Worm (Caenorhabditis elegans) whole organism, L3 larva: Measurements from ENCODE around the gene sup-37.

ENCODE experiments used
- aly-2 ChIP-seq: fragments of 150-350 bp; optimal IDR thresholded peaks from 2 replicates; lab custom pipeline; 2014; ENCODE audit warnings: missing biosample characterization, missing genetic modification characterization
- ama-1 ChIP-seq: fragments of 150-350 bp; optimal IDR thresholded peaks from 2 replicates; lab custom pipeline; 2018
- ceh-28 ChIP-seq: fragments of 150-350 bp; optimal IDR thresholded peaks from 2 replicates; lab custom pipeline; 2014; ENCODE audit warnings: missing biosample characterization, missing genetic modification reagents, missing genetic modification characterization
- ceh-82 ChIP-seq: fragments of 150-350 bp; optimal IDR thresholded peaks from 2 replicates; lab custom pipeline; 2014; ENCODE audit warnings: missing biosample characterization, missing genetic modification characterization
- ceh-9 ChIP-seq: sonication (generic microtip); optimal IDR thresholded peaks from 2 replicates; lab custom pipeline; 2018; ENCODE audit warnings: missing biosample characterization, missing genetic modification characterization
- daf-12 ChIP-seq: fragments of 150-350 bp; optimal IDR thresholded peaks from 2 replicates; lab custom pipeline; 2014; ENCODE audit warnings: missing biosample characterization, missing genetic modification reagents, missing genetic modification characterization
- egl-27 ChIP-seq: sonication (generic microtip); optimal IDR thresholded peaks from 4 replicates; lab custom pipeline; 2017; ENCODE audit warnings: missing biosample characterization, missing genetic modification reagents, missing genetic modification characterization
- egl-5 ChIP-seq: fragments of 150-350 bp; optimal IDR thresholded peaks from 2 replicates; lab custom pipeline; 2017; ENCODE audit warnings: missing biosample characterization, missing genetic modification reagents, missing genetic modification characterization, inconsistent platforms
- elt-1 ChIP-seq: fragments of 150-350 bp; optimal IDR thresholded peaks from 2 replicates; lab custom pipeline; 2014; ENCODE audit warnings: missing biosample characterization, missing genetic modification characterization
- elt-2 ChIP-seq: sonication (generic microtip); optimal IDR thresholded peaks from 2 replicates; lab custom pipeline; 2016; ENCODE audit warnings: missing genetic modification reagents, mild to moderate bottlenecking, missing genetic modification characterization, missing compliant biosample characterization
- elt-3 ChIP-seq, 3 experiments: fragments of 150-350 bp in 1 of 3; sonication (generic microtip) in 2 of 3; optimal IDR thresholded peaks; 2 replicates in 2 of 3; 4 replicates in 1 of 3; lab custom pipeline; 2014 to 2017; ENCODE audit warnings: missing biosample characterization in 3 of 3, missing genetic modification characterization in 3 of 3
- eor-1 ChIP-seq, 2 experiments: fragments of 150-350 bp; optimal IDR thresholded peaks; 2 replicates each; lab custom pipeline; 2014 to 2018; ENCODE audit warnings: missing biosample characterization in 2 of 2, missing genetic modification characterization in 2 of 2
- fkh-10 ChIP-seq: sonication (generic microtip); optimal IDR thresholded peaks from 2 replicates; lab custom pipeline; 2017; ENCODE audit warnings: missing biosample characterization, missing genetic modification reagents, missing genetic modification characterization
- fos-1 ChIP-seq: fragments of 150-350 bp; optimal IDR thresholded peaks from 2 replicates; lab custom pipeline; 2014; ENCODE audit warnings: missing biosample characterization, missing genetic modification characterization
- hmg-11 ChIP-seq: sonication (generic microtip); optimal IDR thresholded peaks from 2 replicates; lab custom pipeline; 2016; ENCODE audit warnings: missing genetic modification characterization, missing compliant biosample characterization
- lin-15B ChIP-seq: fragments of 150-350 bp; optimal IDR thresholded peaks from 2 replicates; lab custom pipeline; 2014; ENCODE audit warnings: missing biosample characterization, missing genetic modification characterization
- lsy-12 ChIP-seq: sonication (generic microtip); optimal IDR thresholded peaks from 2 replicates; lab custom pipeline; 2016; ENCODE audit warnings: mild to moderate bottlenecking, missing genetic modification characterization, missing compliant biosample characterization
- mml-1 ChIP-seq: fragments of 150-350 bp; sonication (generic microtip); optimal IDR thresholded peaks from 3 replicates; lab custom pipeline; 2014; ENCODE audit warnings: missing biosample characterization, missing genetic modification characterization
- nfya-1 ChIP-seq: sonication (generic microtip); optimal IDR thresholded peaks from 2 replicates; lab custom pipeline; 2017; ENCODE audit warnings: missing genetic modification characterization, mild to moderate bottlenecking, missing compliant biosample characterization, antibody characterized with exemption, moderate library complexity; ENCODE audit not compliant: insufficient read depth
- nhr-11 ChIP-seq: fragments of 150-350 bp; optimal IDR thresholded peaks from 2 replicates; lab custom pipeline; 2014; ENCODE audit warnings: missing biosample characterization, missing genetic modification characterization
- nhr-237 ChIP-seq: fragments of 150-350 bp; optimal IDR thresholded peaks from 2 replicates; lab custom pipeline; 2014; ENCODE audit warnings: missing biosample characterization, missing genetic modification characterization
- nhr-28 ChIP-seq: fragments of 150-350 bp; optimal IDR thresholded peaks from 2 replicates; lab custom pipeline; 2014; ENCODE audit warnings: missing biosample characterization, missing genetic modification characterization
- nhr-43 ChIP-seq: sonication (generic microtip); optimal IDR thresholded peaks from 2 replicates; lab custom pipeline; 2016; ENCODE audit warnings: mild to moderate bottlenecking, missing genetic modification characterization, missing compliant biosample characterization; ENCODE audit not compliant: poor library complexity, severe bottlenecking
- nhr-67 ChIP-seq: fragments of 150-350 bp; optimal IDR thresholded peaks from 2 replicates; lab custom pipeline; 2014; ENCODE audit warnings: missing biosample characterization, missing genetic modification characterization
- nhr-77 ChIP-seq: fragments of 150-350 bp; optimal IDR thresholded peaks from 2 replicates; lab custom pipeline; 2014; ENCODE audit warnings: missing biosample characterization, missing genetic modification characterization
- pha-4 ChIP-seq: fragments of 150-350 bp; optimal IDR thresholded peaks from 2 replicates; lab custom pipeline; 2014; ENCODE audit warnings: missing biosample characterization, missing genetic modification reagents, missing genetic modification characterization
- pqm-1 ChIP-seq: fragments of 150-350 bp; optimal IDR thresholded peaks from 2 replicates; lab custom pipeline; 2017; ENCODE audit warnings: missing biosample characterization, missing genetic modification characterization, inconsistent platforms
- sea-2 ChIP-seq: fragments of 150-350 bp; sonication (generic microtip); optimal IDR thresholded peaks from 4 replicates; lab custom pipeline; 2014; ENCODE audit warnings: missing biosample characterization, missing genetic modification reagents, missing genetic modification characterization
- skn-1 ChIP-seq: fragments of 150-350 bp; optimal IDR thresholded peaks from 2 replicates; lab custom pipeline; 2014; ENCODE audit warnings: missing biosample characterization, missing genetic modification characterization
- snpc-4 ChIP-seq: fragments of 150-350 bp; optimal IDR thresholded peaks from 2 replicates; lab custom pipeline; 2014; ENCODE audit warnings: missing biosample characterization, missing genetic modification characterization
- tbx-2 ChIP-seq: sonication (generic microtip); optimal IDR thresholded peaks from 2 replicates; lab custom pipeline; 2016; ENCODE audit warnings: mild to moderate bottlenecking, missing genetic modification characterization, missing compliant biosample characterization
- unc-39 ChIP-seq: sonication (generic microtip); optimal IDR thresholded peaks from 4 replicates; lab custom pipeline; 2017; ENCODE audit warnings: missing biosample characterization, missing genetic modification characterization
- unc-62 ChIP-seq: fragments of 150-350 bp; sonication (generic microtip); optimal IDR thresholded peaks from 4 replicates; lab custom pipeline; 2014; ENCODE audit warnings: missing biosample characterization, missing genetic modification reagents, missing genetic modification characterization
- zag-1 ChIP-seq: fragments of 150-350 bp; optimal IDR thresholded peaks from 2 replicates; lab custom pipeline; 2014; ENCODE audit warnings: missing biosample characterization, missing genetic modification characterization
- ztf-4 ChIP-seq: fragments of 150-350 bp; optimal IDR thresholded peaks from 2 replicates; lab custom pipeline; 2014; ENCODE audit warnings: missing biosample characterization, missing genetic modification characterization

Gene sup-37

DNA sequence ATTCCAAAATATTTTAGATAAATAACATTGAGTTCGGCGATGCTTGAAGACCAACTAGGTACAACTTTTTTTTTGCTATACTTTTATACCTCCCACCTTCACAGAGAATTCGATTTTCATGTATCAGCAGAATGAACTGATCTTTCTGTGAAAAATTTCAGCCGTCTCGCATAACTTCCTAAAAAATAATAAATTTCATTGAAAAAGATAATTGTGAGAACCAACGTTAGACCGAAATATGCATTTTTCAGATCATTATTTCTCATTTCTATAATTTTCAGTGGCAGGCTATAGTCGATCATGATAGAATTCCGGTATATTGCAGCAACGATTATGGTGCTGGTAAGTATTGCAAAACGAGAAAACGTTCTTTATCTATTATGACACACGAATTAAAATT is 14.7 kb upstream of the sup-37 start, which contains the start of gene srx-115:
srx-115 (plus strand) TSS at position 301 of the 400 bp plus-strand sequence.
- TF ChIP-seq pqm-1 (tag; lab: Kevin White, UChicago), result no peak
- TF ChIP-seq ceh-82 (tag; lab: Kevin White, UChicago), result no peak
- TF ChIP-seq egl-5 (tag; lab: Kevin White, UChicago), result no peak
- TF ChIP-seq elt-1 (tag; lab: Kevin White, UChicago), result no peak
- TF ChIP-seq elt-2 (tag; lab: Kevin White, UChicago), result no peak
- TF ChIP-seq eor-1 (tag; optimal IDR thresholded peaks at IDR 0.05; lab: Kevin White, UChicago), result no peak
- TF ChIP-seq egl-27 (tag; lab: Kevin White, UChicago), result no peak
- no peak for TF ChIP-seq nfya-1
- TF ChIP-seq elt-3 (tag; optimal IDR thresholded peaks at IDR 0.05; lab: Kevin White, UChicago), result no peak
- no peak for TF ChIP-seq unc-62 (GFP tag; lab: Kevin White, UChicago)
- no peak for TF ChIP-seq unc-39 (tag; lab: Kevin White, UChicago)
- TF ChIP-seq nhr-11 (tag; lab: Kevin White, UChicago), result no peak
- TF ChIP-seq nhr-28 (tag; lab: Kevin White, UChicago), result no peak
- TF ChIP-seq fos-1 (tag; lab: Kevin White, UChicago), result no peak
- TF ChIP-seq sea-2 (GFP tag; lab: Kevin White, UChicago), result no peak

DNA sequence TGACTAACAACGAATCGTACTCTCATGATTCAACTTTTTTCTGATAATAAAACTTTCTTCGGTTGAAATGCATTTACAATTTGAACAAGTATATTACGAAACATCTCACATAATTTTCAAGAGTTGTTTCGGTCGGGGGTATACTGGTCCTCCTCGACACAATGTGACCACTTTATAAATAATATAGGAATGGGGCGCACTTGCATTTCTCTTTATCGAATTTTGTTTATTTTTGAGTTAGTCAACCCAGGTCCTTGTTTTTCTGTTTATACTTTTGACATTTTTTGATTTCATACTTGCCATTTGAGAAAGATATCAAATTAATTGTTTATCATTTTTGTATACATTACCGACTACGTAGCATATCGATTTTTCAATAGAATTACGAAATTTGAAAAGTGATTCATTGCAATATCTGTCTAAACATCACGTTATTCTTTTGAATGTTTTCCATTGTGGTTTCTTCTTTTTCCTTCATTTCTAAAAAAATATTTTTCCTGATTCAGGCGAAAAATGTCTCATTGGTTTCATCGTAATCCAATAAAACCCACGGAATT is 12.4 kb upstream of the sup-37 start, which contains the start of gene B0507.2:
B0507.2 (plus strand) TSS at position 507 of the 557 bp plus-strand sequence.
- TF ChIP-seq aly-2 (tag; lab: Kevin White, UChicago) (no peak), ceh-28 (tag; lab: Kevin White, UChicago) (peak; percentile 29), elt-2 (tag; lab: Kevin White, UChicago) (peak; percentile 37), pqm-1 (tag; lab: Kevin White, UChicago) (peak; percentile 28), lin-15B (tag; lab: Kevin White, UChicago) (peak; percentile 40), pha-4 (tag; lab: Kevin White, UChicago) (peak; percentile 74), nhr-43 (tag; lab: Kevin White, UChicago) (no peak), fos-1 (tag; lab: Kevin White, UChicago) (no peak), egl-5 (tag; lab: Kevin White, UChicago) (no peak), snpc-4 (tag; lab: Kevin White, UChicago) (peak; percentile 41)

DNA sequence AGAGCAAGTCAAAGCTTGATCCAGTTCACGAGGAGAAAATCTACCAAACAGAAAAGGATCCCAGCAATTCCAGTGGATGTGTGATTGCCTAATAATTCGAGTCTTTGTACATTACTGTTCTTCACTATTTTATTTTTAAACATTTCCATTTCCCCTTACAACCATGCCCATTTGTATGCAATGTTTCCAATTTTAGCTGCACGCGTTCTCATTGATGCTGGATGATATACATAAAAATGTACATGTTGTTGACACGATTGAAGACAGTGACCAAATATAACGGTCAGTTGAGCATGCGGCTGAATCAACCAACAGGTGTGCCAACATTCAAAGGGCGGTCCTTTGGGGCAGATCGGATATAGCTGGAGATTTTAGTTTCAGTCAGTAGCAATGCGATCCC is 10.1 kb upstream of the sup-37 start, which contains the start of gene B0507.1:
B0507.1 (plus strand) TSS at position 301 of the 400 bp plus-strand sequence.
- TF ChIP-seq egl-5 (tag; lab: Kevin White, UChicago) (no peak), daf-12 (tag; lab: Kevin White, UChicago) (no peak), sea-2 (GFP tag; lab: Kevin White, UChicago) (no peak), ceh-9 (no peak), hmg-11 (tag; lab: Kevin White, UChicago) (no peak), snpc-4 (tag; lab: Kevin White, UChicago) (no peak), nhr-77 (tag; lab: Kevin White, UChicago) (no peak), nhr-28 (tag; lab: Kevin White, UChicago) (no peak), lin-15B (tag; lab: Kevin White, UChicago) (no peak), nfya-1 (no peak), mml-1 (tag; lab: Kevin White, UChicago) (no peak), unc-62 (GFP tag; lab: Kevin White, UChicago) (no peak), aly-2 (tag; lab: Kevin White, UChicago) (no peak), lsy-12 (tag; lab: Kevin White, UChicago) (no peak), nhr-237 (tag; lab: Kevin White, UChicago) (no peak), nhr-43 (tag; lab: Kevin White, UChicago) (no peak), ama-1 (lab: Kevin White, UChicago) (no peak)

DNA sequence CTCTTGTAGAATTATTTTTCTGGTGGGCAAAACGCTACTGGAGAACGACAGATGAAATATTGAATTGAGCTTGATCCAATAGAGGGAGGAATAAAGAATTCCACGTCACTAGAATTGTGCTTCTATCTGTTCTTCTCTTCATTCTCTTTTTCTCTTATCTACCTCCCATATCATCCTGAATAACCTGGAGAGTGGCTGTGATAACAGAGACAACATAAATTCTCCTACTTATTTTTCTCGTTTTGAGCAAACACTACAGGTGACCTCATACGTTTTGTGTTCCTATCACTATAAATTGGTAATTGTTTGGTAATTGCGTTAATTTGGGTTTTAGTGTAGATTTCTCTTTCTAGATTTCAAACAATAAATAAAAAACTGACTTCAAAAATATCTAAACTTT is 5.2 kb upstream of the sup-37 start:
- TF ChIP-seq nhr-67 (tag; lab: Kevin White, UChicago) (no peak), ceh-28 (tag; lab: Kevin White, UChicago) (no peak), ztf-4 (tag; lab: Kevin White, UChicago) (no peak), nfya-1 (no peak), unc-62 (GFP tag; lab: Kevin White, UChicago) (no peak), pqm-1 (tag; lab: Kevin White, UChicago) (peak; percentile 8), fkh-10 (GFP tag; lab: Kevin White, UChicago) (no peak), egl-27 (tag; lab: Kevin White, UChicago) (no peak), elt-2 (tag; lab: Kevin White, UChicago) (peak; percentile 70), pha-4 (tag; lab: Kevin White, UChicago) (peak; percentile 4), mml-1 (tag; lab: Kevin White, UChicago) (no peak), skn-1 (tag; lab: Kevin White, UChicago) (no peak), tbx-2 (no peak), zag-1 (tag; lab: Kevin White, UChicago) (no peak), unc-39 (tag; lab: Kevin White, UChicago) (no peak)
